Fruit fly (Drosophila melanogaster) whole organism, embryonic: ENCODE measurements around the gene Vlet.

ENCODE experiments used
- ATbp ChIP-seq: fragments of 200-800 bp; sonication (Bioruptor generic); optimal IDR thresholded peaks from 2 replicates; lab custom pipeline; 2017; ENCODE audit warnings: missing biosample characterization, mild to moderate bottlenecking, missing genetic modification characterization, missing genetic modification reagents
- Blimp-1 ChIP-seq: fragments of 200-800 bp; sonication (Bioruptor generic); optimal IDR thresholded peaks from 3 replicates; lab custom pipeline; 2018; ENCODE audit warnings: missing biosample characterization, missing genetic modification characterization, mild to moderate bottlenecking, moderate library complexity, missing genetic modification reagents
- CG11695 ChIP-seq: fragments of 200-800 bp; sonication (Bioruptor generic); IDR thresholded peaks from 3 replicates; pipeline ENCODE4 v1.3.6; 2022; ENCODE audit warnings: missing biosample characterization, missing genetic modification characterization
- CG11723 ChIP-seq: fragments of 200-800 bp; sonication (Bioruptor generic); optimal IDR thresholded peaks from 2 replicates; lab custom pipeline; 2017; ENCODE audit warnings: missing biosample characterization, mild to moderate bottlenecking, missing genetic modification characterization
- CG13424 ChIP-seq: fragments of 200-800 bp; sonication (Bioruptor generic); optimal IDR thresholded peaks from 2 replicates; lab custom pipeline; 2019; ENCODE audit warnings: missing biosample characterization, mild to moderate bottlenecking, missing genetic modification characterization, moderate library complexity
- CG1602 ChIP-seq: fragments of 200-800 bp; sonication (Bioruptor generic); optimal IDR thresholded peaks from 3 replicates; lab custom pipeline; 2016; ENCODE audit warnings: missing biosample characterization, missing genetic modification characterization
- CG1603 ChIP-seq: fragments of 200-800 bp; sonication (Bioruptor generic); optimal IDR thresholded peaks from 2 replicates; lab custom pipeline; 2019; ENCODE audit warnings: missing biosample characterization, mild to moderate bottlenecking, missing genetic modification characterization, moderate library complexity
- CG16815 ChIP-seq: fragments of 200-800 bp; sonication (Bioruptor generic); optimal IDR thresholded peaks from 3 replicates; lab custom pipeline; 2017; ENCODE audit warnings: missing biosample characterization, mild to moderate bottlenecking, missing genetic modification characterization
- CG17328 ChIP-seq: fragments of 200-800 bp; sonication (Bioruptor generic); IDR thresholded peaks from 2 replicates; pipeline ENCODE4 v1.3.6; 2022; ENCODE audit warnings: missing biosample characterization, missing genetic modification characterization
- CG17568 ChIP-seq: fragments of 200-800 bp; sonication (Bioruptor generic); optimal IDR thresholded peaks from 2 replicates; lab custom pipeline; 2018; ENCODE audit warnings: missing biosample characterization, mild to moderate bottlenecking, missing genetic modification characterization, moderate library complexity
- CG2889 ChIP-seq: fragments of 200-800 bp; sonication (Bioruptor generic); IDR thresholded peaks from 3 replicates; pipeline ENCODE4 v1.3.6; 2022; ENCODE audit warnings: missing biosample characterization, missing genetic modification characterization
- CG3726 ChIP-seq: fragments of 200-800 bp; sonication (Bioruptor generic); IDR thresholded peaks from 3 replicates; pipeline ENCODE4, ENCODE4 v1.3.6; 2022; ENCODE audit warnings: missing biosample characterization, missing genetic modification characterization
- CG4282 ChIP-seq: fragments of 200-800 bp; sonication (Bioruptor generic); optimal IDR thresholded peaks from 2 replicates; lab custom pipeline; 2016; ENCODE audit warnings: missing biosample characterization, missing genetic modification characterization
- CG6683 ChIP-seq: fragments of 200-800 bp; sonication (Bioruptor generic); optimal IDR thresholded peaks from 2 replicates; lab custom pipeline; 2017; ENCODE audit warnings: missing biosample characterization, mild to moderate bottlenecking, missing genetic modification characterization, missing genetic modification reagents
- CG7357 ChIP-seq: fragments of 200-800 bp; sonication (Bioruptor generic); IDR thresholded peaks from 3 replicates; pipeline ENCODE4 v1.3.6; 2022; ENCODE audit warnings: missing biosample characterization, missing genetic modification characterization
- CG8359 ChIP-seq: fragments of 200-800 bp; sonication (Bioruptor generic); optimal IDR thresholded peaks from 2 replicates; lab custom pipeline; 2017; ENCODE audit warnings: missing biosample characterization, mild to moderate bottlenecking, missing genetic modification characterization, borderline replicate concordance
- CHES-1-like ChIP-seq: fragments of 200-800 bp; sonication (Bioruptor generic); optimal IDR thresholded peaks from 2 replicates; lab custom pipeline; 2016; ENCODE audit warnings: missing biosample characterization, missing genetic modification characterization
- Dad ChIP-seq: fragments of 200-800 bp; sonication (Bioruptor generic); optimal IDR thresholded peaks from 3 replicates; lab custom pipeline; 2016; ENCODE audit warnings: missing biosample characterization, missing genetic modification characterization
- Dbx ChIP-seq: fragments of 200-800 bp; sonication (Bioruptor generic); IDR thresholded peaks from 3 replicates; pipeline ENCODE4 v1.3.6; 2022; ENCODE audit warnings: missing biosample characterization, missing genetic modification characterization
- Dek ChIP-seq: fragments of 200-800 bp; sonication (Bioruptor generic); optimal IDR thresholded peaks from 3 replicates; lab custom pipeline; 2019; ENCODE audit warnings: missing biosample characterization, mild to moderate bottlenecking, missing genetic modification characterization, moderate library complexity
- Doc3 ChIP-seq: fragments of 200-800 bp; sonication (Bioruptor generic); IDR thresholded peaks from 3 replicates; pipeline ENCODE4 v1.3.6; 2022; ENCODE audit warnings: missing biosample characterization, missing genetic modification characterization; ENCODE audit not compliant: partially characterized antibody
- E2f1 ChIP-seq: fragments of 200-800 bp; sonication (Bioruptor generic); IDR thresholded peaks from 2 replicates; pipeline ENCODE4 v1.3.6; 2022; ENCODE audit warnings: missing biosample characterization, missing genetic modification characterization
- HLH4C ChIP-seq: fragments of 200-800 bp; sonication (Bioruptor generic); IDR thresholded peaks from 3 replicates; pipeline ENCODE4 v1.3.6; 2022; ENCODE audit warnings: missing biosample characterization, missing genetic modification characterization; ENCODE audit not compliant: partially characterized antibody
- Hr78 ChIP-seq, 2 experiments: fragments of 200-800 bp in 1 of 2; fragments of >200 bp in 1 of 2; sonication (Bioruptor generic) in 1 of 2; optimal IDR thresholded peaks; 2 replicates each; lab custom pipeline; 2017 to 2019; ENCODE audit warnings: missing biosample characterization in 2 of 2, missing genetic modification characterization in 2 of 2, mild to moderate bottlenecking in 1 of 2, moderate library complexity in 1 of 2
- Nf-YC ChIP-seq: fragments of 200-800 bp; optimal IDR thresholded peaks from 3 replicates; lab custom pipeline; 2019; ENCODE audit warnings: missing biosample characterization, mild to moderate bottlenecking, missing genetic modification characterization, moderate library complexity
- Optix ChIP-seq: fragments of 200-800 bp; sonication (Bioruptor generic); IDR thresholded peaks from 3 replicates; pipeline ENCODE4 v1.3.6; 2022; ENCODE audit warnings: missing biosample characterization, missing genetic modification characterization
- Poxn ChIP-seq: fragments of 200-800 bp; sonication (Bioruptor generic); IDR thresholded peaks from 2 replicates; pipeline ENCODE4 v1.3.6; 2022; ENCODE audit warnings: missing biosample characterization, missing genetic modification characterization
- Rx ChIP-seq: fragments of 200-800 bp; sonication (Bioruptor generic); IDR thresholded peaks from 2 replicates; pipeline ENCODE4 v1.3.6; 2022; ENCODE audit warnings: missing biosample characterization, missing genetic modification characterization
- ase ChIP-seq: fragments of 200-800 bp; sonication (Bioruptor generic); IDR thresholded peaks from 3 replicates; pipeline ENCODE4 v1.3.6; 2022; ENCODE audit warnings: missing biosample characterization, missing genetic modification characterization
- bab2 ChIP-seq: fragments of 200-800 bp; sonication (Bioruptor generic); optimal IDR thresholded peaks from 2 replicates; lab custom pipeline; 2016; ENCODE audit warnings: missing biosample characterization, missing genetic modification characterization
- br ChIP-seq: fragments of >200 bp; optimal IDR thresholded peaks from 2 replicates; lab custom pipeline; 2017
- caup ChIP-seq: fragments of 200-800 bp; sonication (Bioruptor generic); optimal IDR thresholded peaks from 3 replicates; lab custom pipeline; 2017; ENCODE audit warnings: missing biosample characterization, mild to moderate bottlenecking, missing genetic modification characterization, moderate library complexity; ENCODE audit not compliant: severe bottlenecking
- chinmo ChIP-seq: fragments of 200-800 bp; sonication (Bioruptor generic); IDR thresholded peaks from 4 replicates; pipeline ENCODE4 v1.3.6; 2022; ENCODE audit warnings: missing biosample characterization, missing genetic modification characterization; ENCODE audit not compliant: partially characterized antibody
- emc ChIP-seq: fragments of 200-800 bp; sonication (Bioruptor generic); optimal IDR thresholded peaks from 2 replicates; lab custom pipeline; 2016; ENCODE audit warnings: missing biosample characterization, missing genetic modification characterization
- fd96Cb ChIP-seq: fragments of 200-800 bp; sonication (Bioruptor generic); optimal IDR thresholded peaks from 2 replicates; lab custom pipeline; 2018; ENCODE audit warnings: missing biosample characterization, mild to moderate bottlenecking, missing genetic modification characterization, moderate library complexity
- gfzf ChIP-seq: fragments of 200-800 bp; sonication (Bioruptor generic); optimal IDR thresholded peaks from 2 replicates; lab custom pipeline; 2016; ENCODE audit warnings: missing biosample characterization, mild to moderate bottlenecking, missing genetic modification characterization, moderate library complexity
- grn ChIP-seq: fragments of 200-800 bp; sonication (Bioruptor generic); optimal IDR thresholded peaks from 3 replicates; lab custom pipeline; 2017; ENCODE audit warnings: missing biosample characterization, missing genetic modification characterization
- knrl ChIP-seq: fragments of 200-800 bp; sonication (Bioruptor generic); IDR thresholded peaks from 3 replicates; pipeline ENCODE4 v1.3.6; 2022; ENCODE audit warnings: missing biosample characterization, missing genetic modification characterization; ENCODE audit not compliant: partially characterized antibody
- lbe ChIP-seq: fragments of 200-800 bp; sonication (Bioruptor generic); optimal IDR thresholded peaks from 2 replicates; lab custom pipeline; 2016; ENCODE audit warnings: missing biosample characterization, mild to moderate bottlenecking, missing genetic modification characterization
- lov ChIP-seq, 2 experiments: fragments of 200-800 bp in 1 of 2; fragments of >200 bp in 1 of 2; sonication (Bioruptor generic) in 1 of 2; IDR thresholded peaks in 1 of 2; optimal IDR thresholded peaks in 1 of 2; 2 replicates in 1 of 2; 3 replicates in 1 of 2; pipeline versions ENCODE4 v1.3.6 to Lab custom; 2017 to 2022; ENCODE audit warnings: missing biosample characterization in 1 of 2, missing genetic modification characterization in 1 of 2
- odd ChIP-seq: fragments of 200-800 bp; sonication (Bioruptor generic); optimal IDR thresholded peaks from 2 replicates; lab custom pipeline; 2017; ENCODE audit warnings: missing biosample characterization, mild to moderate bottlenecking, missing genetic modification characterization
- phol ChIP-seq: fragments of 200-800 bp; sonication (Bioruptor generic); optimal IDR thresholded peaks from 3 replicates; lab custom pipeline; 2018; ENCODE audit warnings: missing biosample characterization, mild to moderate bottlenecking, missing genetic modification characterization, moderate library complexity
- pros ChIP-seq: fragments of 200-800 bp; sonication (Bioruptor generic); optimal IDR thresholded peaks from 3 replicates; lab custom pipeline; 2019; ENCODE audit warnings: missing biosample characterization, mild to moderate bottlenecking, missing genetic modification characterization, moderate library complexity
- pum ChIP-seq: fragments of 200-800 bp; sonication (Bioruptor generic); optimal IDR thresholded peaks from 2 replicates; lab custom pipeline; 2016; ENCODE audit warnings: missing biosample characterization, missing genetic modification characterization
- shn ChIP-seq: fragments of 200-800 bp; sonication (Bioruptor generic); optimal IDR thresholded peaks from 3 replicates; lab custom pipeline; 2016; ENCODE audit warnings: missing biosample characterization, missing genetic modification characterization
- tx ChIP-seq: fragments of 200-800 bp; sonication (Bioruptor generic); optimal IDR thresholded peaks from 2 replicates; lab custom pipeline; 2016; ENCODE audit warnings: missing biosample characterization, missing genetic modification characterization
- vvl ChIP-seq: fragments of 200-800 bp; sonication (Bioruptor generic); IDR thresholded peaks from 2 replicates; pipeline ENCODE4 v1.3.6; 2022; ENCODE audit warnings: missing biosample characterization, missing genetic modification characterization
- wdn ChIP-seq: fragments of 200-800 bp; sonication (Bioruptor generic); IDR thresholded peaks from 2 replicates; pipeline ENCODE4 v1.3.6; 2022; ENCODE audit warnings: missing biosample characterization, missing genetic modification characterization
- zfh2 ChIP-seq: fragments of 200-800 bp; sonication (Bioruptor generic); optimal IDR thresholded peaks from 2 replicates; lab custom pipeline; 2016; ENCODE audit warnings: missing biosample characterization, missing genetic modification characterization

The Vlet gene

dm6 chrX:11628986-11629571 lies 49.3 kb downstream of the Vlet start (continued):
- TF ChIP-seq CG16815 (GFP tag; lab: Kevin White, UChicago) (peak; percentile 47), pros (peak; percentile 87), CG4282 (GFP tag; lab: Kevin White, UChicago) (no peak), CG11695 (GFP tag; lab: Robert Waterston, UW) (peak; percentile 55; the same call in 1 of the 3 replicates), lbe (no peak), CG6683 (GFP tag; lab: Kevin White, UChicago) (no peak), Dek (tag; lab: Kevin White, UChicago) (no peak), shn (GFP tag; lab: Kevin White, UChicago) (no peak), chinmo (GFP tag; lab: Robert Waterston, UW) (no peak), caup (GFP tag; lab: Kevin White, UChicago) (no peak), vvl (peak; percentile 75), CG7357 (GFP tag; lab: Robert Waterston, UW) (no peak; the same call in 2 of the 3 replicates), lov (optimal IDR thresholded peaks at IDR 0.05; lab: Kevin White, UChicago) (no peak), lov (GFP tag; IDR thresholded peaks at IDR 0.05; lab: Robert Waterston, UW) (0 out of 3 replicates have a peak, but pooled peaks have one; percentile 39), wdn (GFP tag; lab: Robert Waterston, UW) (no peak), CG13424 (tag; lab: Kevin White, UChicago) (peak; percentile 52), ase (0 out of 3 replicates have a peak, but pooled peaks have one; percentile 37), HLH4C (GFP tag; lab: Robert Waterston, UW) (no peak), CG17328 (GFP tag; lab: Robert Waterston, UW) (peak; percentile 67), pum (GFP tag; lab: Kevin White, UChicago) (no peak), Hr78 (GFP tag; optimal IDR thresholded peaks at IDR 0.05; lab: Kevin White, UChicago) (no peak), ATbp (GFP tag; lab: Kevin White, UChicago) (peak; percentile 59), gfzf (no peak), tx (GFP tag; lab: Kevin White, UChicago) (no peak), CG11723 (GFP tag; lab: Kevin White, UChicago) (peak; percentile 28), knrl (GFP tag; lab: Robert Waterston, UW) (no peak), fd96Cb (tag; lab: Kevin White, UChicago) (peak; percentile 68), Dad (GFP tag; lab: Kevin White, UChicago) (no peak), CG2889 (GFP tag; lab: Robert Waterston, UW) (no peak), Nf-YC (tag; lab: Kevin White, UChicago) (no peak), CG1603 (peak; percentile 75), emc (GFP tag; lab: Kevin White, UChicago) (no peak), CG3726 (GFP tag; lab: Robert Waterston, UW) (0 out of 3 replicates have a peak, but pooled peaks have one; percentile 48), Poxn (GFP tag; lab: Robert Waterston, UW) (no peak), Dbx (GFP tag; lab: Robert Waterston, UW) (no peak), E2f1 (GFP tag; lab: Robert Waterston, UW) (peak; percentile 50), Optix (GFP tag; lab: Robert Waterston, UW) (peak; percentile 66), CG8359 (GFP tag; lab: Kevin White, UChicago) (peak; percentile 23), bab2 (peak; percentile 46), br (lab: Kevin White, UChicago) (no peak), CG17568 (GFP tag; lab: Kevin White, UChicago) (no peak), Blimp-1 (GFP tag; lab: Kevin White, UChicago) (peak; percentile 73), CHES-1-like (GFP tag; lab: Kevin White, UChicago) (no peak), grn (GFP tag; lab: Kevin White, UChicago) (no peak), Doc3 (GFP tag; lab: Robert Waterston, UW) (no peak), zfh2 (GFP tag; lab: Kevin White, UChicago) (no peak), phol (tag; lab: Kevin White, UChicago) (peak; percentile 67), Rx (GFP tag; lab: Robert Waterston, UW) (peak; percentile 63; the same call in 1 of the 2 replicates), odd (GFP tag; lab: Kevin White, UChicago) (peak; percentile 24), CG1602 (GFP tag; lab: Kevin White, UChicago) (peak; percentile 43)
